Fruit fly (Drosophila melanogaster) whole organism, prepupa: Measurements from ENCODE around the gene CG33995.
A peak's percentile ranks its signal among the peaks of the same experiment; 100 is the strongest.

ENCODE experiments used
- Blimp-1 ChIP-seq: fragments of 200-800 bp; sonication (Bioruptor generic); optimal IDR thresholded peaks from 3 replicates; lab custom pipeline; 2017; ENCODE audit warnings: missing biosample characterization, missing genetic modification characterization, mild to moderate bottlenecking, moderate library complexity, missing genetic modification reagents
- CG10669 ChIP-seq: fragments of 200-800 bp; sonication (Bioruptor generic); optimal IDR thresholded peaks from 3 replicates; lab custom pipeline; 2018; ENCODE audit warnings: missing biosample characterization, mild to moderate bottlenecking, missing genetic modification characterization, moderate library complexity
- CG11294 ChIP-seq: fragments of 200-800 bp; sonication (Bioruptor generic); IDR thresholded peaks from 2 replicates; pipeline ENCODE4 v1.3.6; 2022; ENCODE audit warnings: missing biosample characterization, missing genetic modification characterization
- CG11762 ChIP-seq: fragments of 200-800 bp; sonication (Bioruptor generic); optimal IDR thresholded peaks from 3 replicates; lab custom pipeline; 2016; ENCODE audit warnings: missing biosample characterization, missing genetic modification characterization; ENCODE audit not compliant: insufficient read depth
- CG11902 ChIP-seq: fragments of 200-800 bp; sonication (Bioruptor generic); optimal IDR thresholded peaks from 3 replicates; lab custom pipeline; 2016; ENCODE audit warnings: missing biosample characterization, missing genetic modification characterization
- CG1621 ChIP-seq: fragments of 200-800 bp; sonication (Bioruptor generic); optimal IDR thresholded peaks from 3 replicates; lab custom pipeline; 2018; ENCODE audit warnings: missing biosample characterization, mild to moderate bottlenecking, missing genetic modification characterization
- CG3032 ChIP-seq: fragments of 200-800 bp; optimal IDR thresholded peaks from 2 replicates; lab custom pipeline; 2019; ENCODE audit warnings: missing biosample characterization, mild to moderate bottlenecking, missing genetic modification characterization, moderate library complexity
- CG3919 ChIP-seq: fragments of 200-800 bp; sonication (Bioruptor generic); optimal IDR thresholded peaks from 3 replicates; lab custom pipeline; 2016; ENCODE audit warnings: missing biosample characterization, missing genetic modification characterization
- CG6163 ChIP-seq: fragments of 200-800 bp; sonication (Bioruptor generic); IDR thresholded peaks from 3 replicates; pipeline ENCODE4 v1.3.6; 2022; ENCODE audit warnings: missing biosample characterization, missing genetic modification characterization
- CG6276 ChIP-seq: fragments of 200-800 bp; sonication (Bioruptor generic); optimal IDR thresholded peaks from 2 replicates; lab custom pipeline; 2017; ENCODE audit warnings: missing biosample characterization, mild to moderate bottlenecking, missing genetic modification characterization
- CG6808 ChIP-seq: fragments of 200-800 bp; sonication (Bioruptor generic); optimal IDR thresholded peaks from 3 replicates; lab custom pipeline; 2017; ENCODE audit warnings: missing biosample characterization, missing genetic modification characterization, mild to moderate bottlenecking, moderate library complexity, missing genetic modification reagents
- CG6854 ChIP-seq: fragments of 200-800 bp; sonication (Bioruptor generic); optimal IDR thresholded peaks from 2 replicates; lab custom pipeline; 2017; ENCODE audit warnings: missing biosample characterization, mild to moderate bottlenecking, missing genetic modification characterization
- CG7368 ChIP-seq: fragments of 200-800 bp; sonication (Bioruptor generic); optimal IDR thresholded peaks from 3 replicates; lab custom pipeline; 2016; ENCODE audit warnings: missing biosample characterization, missing genetic modification characterization
- CG8119 ChIP-seq: fragments of 200-800 bp; sonication (Bioruptor generic); IDR thresholded peaks from 3 replicates; pipeline ENCODE4 v1.3.6; 2022; ENCODE audit warnings: missing biosample characterization, missing genetic modification characterization
- CG8319 ChIP-seq: fragments of 200-800 bp; sonication (Bioruptor generic); optimal IDR thresholded peaks from 3 replicates; lab custom pipeline; 2016; ENCODE audit warnings: missing biosample characterization, missing genetic modification characterization
- CG8632 ChIP-seq: fragments of 200-800 bp; sonication (Bioruptor generic); optimal IDR thresholded peaks from 3 replicates; lab custom pipeline; 2016; ENCODE audit warnings: missing biosample characterization, missing genetic modification characterization
- CG9139 ChIP-seq: fragments of 200-800 bp; sonication (Bioruptor generic); optimal IDR thresholded peaks from 3 replicates; lab custom pipeline; 2017; ENCODE audit warnings: missing biosample characterization, mild to moderate bottlenecking, missing genetic modification characterization
- Eip75B ChIP-seq: fragments of 200-800 bp; sonication (Bioruptor generic); optimal IDR thresholded peaks from 3 replicates; lab custom pipeline; 2016; ENCODE audit warnings: missing biosample characterization, missing genetic modification characterization
- Eip78C ChIP-seq: fragments of 200-800 bp; sonication (Bioruptor generic); peaks from one replicate; lab custom pipeline; 2016; ENCODE audit warnings: missing biosample characterization, missing genetic modification characterization
- Eip93F ChIP-seq: fragments of 200-800 bp; sonication (Bioruptor generic); optimal IDR thresholded peaks from 2 replicates; lab custom pipeline; 2016; ENCODE audit warnings: missing biosample characterization, mild to moderate bottlenecking, missing genetic modification characterization
- Gug ChIP-seq: fragments of 200-800 bp; sonication (Bioruptor generic); IDR thresholded peaks from 2 replicates; pipeline ENCODE4 v1.3.6; 2022; ENCODE audit warnings: missing biosample characterization, missing genetic modification characterization
- Hr38 ChIP-seq: sonication (Bioruptor generic); optimal IDR thresholded peaks from 2 replicates; lab custom pipeline; 2016; ENCODE audit warnings: missing biosample characterization, missing genetic modification characterization
- Lpt ChIP-seq: fragments of 200-800 bp; sonication (Bioruptor generic); optimal IDR thresholded peaks from 3 replicates; lab custom pipeline; 2016; ENCODE audit warnings: missing biosample characterization, missing genetic modification characterization
- Sox102F ChIP-seq: fragments of 200-800 bp; sonication (Bioruptor generic); optimal IDR thresholded peaks from 2 replicates; lab custom pipeline; 2016; ENCODE audit warnings: missing biosample characterization, mild to moderate bottlenecking, missing genetic modification characterization
- Sox15 ChIP-seq: fragments of 200-800 bp; sonication (Bioruptor generic); optimal IDR thresholded peaks from 3 replicates; lab custom pipeline; 2016; ENCODE audit warnings: missing biosample characterization, missing genetic modification characterization
- achi ChIP-seq: fragments of 200-800 bp; sonication (Bioruptor generic); optimal IDR thresholded peaks from 3 replicates; lab custom pipeline; 2016; ENCODE audit warnings: missing biosample characterization, missing genetic modification characterization
- acj6 ChIP-seq: fragments of 200-800 bp; sonication (Bioruptor generic); optimal IDR thresholded peaks from 3 replicates; lab custom pipeline; 2016; ENCODE audit warnings: missing biosample characterization, missing genetic modification characterization
- dac ChIP-seq: fragments of 200-800 bp; sonication (Bioruptor generic); optimal IDR thresholded peaks from 2 replicates; lab custom pipeline; 2017; ENCODE audit warnings: missing biosample characterization, mild to moderate bottlenecking, missing genetic modification characterization
- dsx ChIP-seq: fragments of 200-800 bp; optimal IDR thresholded peaks from 3 replicates; lab custom pipeline; 2019; ENCODE audit warnings: missing biosample characterization, mild to moderate bottlenecking, missing genetic modification characterization, moderate library complexity; ENCODE audit not compliant: poor library complexity, severe bottlenecking
- eg ChIP-seq: fragments of 200-800 bp; sonication (Bioruptor generic); IDR thresholded peaks from 3 replicates; pipeline ENCODE4 v1.3.6; 2022; ENCODE audit warnings: missing biosample characterization, missing genetic modification characterization
- esn ChIP-seq: fragments of 200-800 bp; sonication (Bioruptor generic); optimal IDR thresholded peaks from 2 replicates; lab custom pipeline; 2016; ENCODE audit warnings: missing biosample characterization, mild to moderate bottlenecking, missing genetic modification characterization, moderate library complexity
- fd85E ChIP-seq: fragments of 200-800 bp; sonication (Bioruptor generic); optimal IDR thresholded peaks from 3 replicates; lab custom pipeline; 2016; ENCODE audit warnings: missing biosample characterization, missing genetic modification characterization
- fkh ChIP-seq: fragments of 200-800 bp; sonication (Bioruptor generic); optimal IDR thresholded peaks from 3 replicates; lab custom pipeline; 2017; ENCODE audit warnings: missing biosample characterization, mild to moderate bottlenecking, missing genetic modification characterization, moderate library complexity
- lz ChIP-seq: fragments of 200-800 bp; sonication (Bioruptor generic); optimal IDR thresholded peaks from 3 replicates; lab custom pipeline; 2016; ENCODE audit warnings: missing biosample characterization, missing genetic modification characterization
- net ChIP-seq: fragments of 200-800 bp; sonication (Bioruptor generic); optimal IDR thresholded peaks from 3 replicates; lab custom pipeline; 2016; ENCODE audit warnings: missing biosample characterization, missing genetic modification characterization
- pdm3 ChIP-seq: fragments of 200-800 bp; sonication (Bioruptor generic); optimal IDR thresholded peaks from 3 replicates; lab custom pipeline; 2016; ENCODE audit warnings: missing biosample characterization, missing genetic modification characterization
- salr ChIP-seq, 2 experiments: fragments of 200-800 bp; sonication (Bioruptor generic); optimal IDR thresholded peaks; 3 replicates each; lab custom pipeline; 2016 to 2018; ENCODE audit warnings: missing biosample characterization in 2 of 2, missing genetic modification characterization in 2 of 2, mild to moderate bottlenecking in 1 of 2
- ss ChIP-seq, 2 experiments: fragments of 200-800 bp; sonication (Bioruptor generic); optimal IDR thresholded peaks; 2 replicates in 1 of 2; 3 replicates in 1 of 2; lab custom pipeline; 2017 to 2018; ENCODE audit warnings: mild to moderate bottlenecking in 2 of 2, missing biosample characterization in 2 of 2, missing genetic modification characterization in 2 of 2, moderate library complexity in 1 of 2
- svp ChIP-seq: fragments of 200-800 bp; sonication (Bioruptor generic); peaks from one replicate; lab custom pipeline; 2016; ENCODE audit warnings: missing biosample characterization, missing genetic modification characterization
- topi ChIP-seq: fragments of 200-800 bp; sonication (Bioruptor generic); optimal IDR thresholded peaks from 3 replicates; lab custom pipeline; 2016; ENCODE audit warnings: missing biosample characterization, missing genetic modification characterization

CG33995 gene

DNA sequence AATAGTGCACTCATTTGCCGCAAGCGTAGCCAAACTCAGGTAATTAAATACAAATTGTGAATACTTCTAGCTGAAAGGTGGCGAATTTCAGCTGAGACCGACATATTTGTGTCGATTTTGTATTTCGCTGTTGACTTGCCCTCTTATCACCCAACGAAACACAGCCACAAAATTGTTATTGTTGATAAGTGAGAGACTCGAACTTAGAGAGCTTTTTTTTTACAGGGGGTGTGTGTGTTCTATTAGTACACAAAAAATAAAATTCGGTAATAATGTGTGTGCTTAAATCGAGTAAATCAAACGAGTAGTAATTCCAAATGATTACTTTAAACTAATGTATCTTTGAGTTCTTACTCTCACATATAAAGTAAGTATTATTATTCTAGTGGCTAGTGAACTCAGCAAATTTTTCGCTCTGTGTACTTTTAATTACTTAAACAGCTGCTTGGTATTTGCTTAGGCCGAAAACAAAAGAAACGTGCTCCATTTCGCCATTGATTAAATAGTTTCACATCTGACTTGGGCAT, 17.9 kb downstream of the CG33995 start (continued):
- no peak for TF ChIP-seq Lpt (GFP tag; lab: Kevin White, UChicago)
- TF ChIP-seq CG6163: peak; percentile 46; the same call in 1 of the 3 replicates
- no peak for TF ChIP-seq acj6 (GFP tag; lab: Kevin White, UChicago)
- peak; percentile 35 for TF ChIP-seq topi (GFP tag; lab: Kevin White, UChicago)
- TF ChIP-seq CG6276: no peak
- TF ChIP-seq dac: no peak
- TF ChIP-seq CG6808 (GFP tag; lab: Kevin White, UChicago): no peak
- TF ChIP-seq CG3919: no peak
- TF ChIP-seq Eip75B (GFP tag; lab: Kevin White, UChicago): peak; percentile 16
- peak; percentile 87 for TF ChIP-seq fkh
- no peak for TF ChIP-seq CG6854 (GFP tag; lab: Kevin White, UChicago)

DNA sequence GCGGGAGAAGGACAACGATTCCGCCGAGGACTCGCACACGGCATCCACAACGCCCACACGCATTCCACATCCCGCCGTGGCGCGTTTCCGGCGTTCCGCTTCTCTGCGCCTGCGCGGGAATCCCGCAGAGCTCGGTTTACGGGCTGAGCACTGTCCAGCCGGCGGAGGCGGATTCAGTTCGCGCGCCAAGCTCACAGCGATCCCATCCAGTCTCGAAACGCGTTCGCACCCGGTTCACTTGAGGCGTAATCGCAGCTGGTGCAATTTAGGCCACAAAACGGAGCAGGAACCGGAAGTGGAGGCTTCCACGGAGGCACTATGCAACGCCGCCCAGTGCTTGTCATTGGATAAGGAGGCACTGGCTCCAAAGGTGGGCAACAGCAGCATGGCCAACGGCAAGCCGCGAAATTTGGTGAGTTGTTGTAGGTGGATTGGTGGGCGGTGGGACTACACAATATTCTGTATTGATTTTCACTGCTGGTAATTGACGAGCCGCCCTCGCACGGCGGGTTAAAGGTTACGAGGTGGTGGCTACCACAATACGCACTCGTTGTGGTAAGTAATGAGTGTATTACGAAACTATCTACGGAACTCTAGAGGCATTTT, 19.8 kb downstream of the CG33995 start:
- TF ChIP-seq CG8632 (GFP tag; lab: Kevin White, UChicago) (no peak), esn (GFP tag; lab: Kevin White, UChicago) (no peak), CG9139 (GFP tag; lab: Kevin White, UChicago) (no peak), Blimp-1 (GFP tag; lab: Kevin White, UChicago) (no peak), Eip78C (GFP tag; lab: Kevin White, UChicago) (no peak), CG11762 (GFP tag; lab: Kevin White, UChicago) (no peak), CG8119 (GFP tag; lab: Robert Waterston, UW) (no peak), pdm3 (GFP tag; lab: Kevin White, UChicago) (no peak), svp (GFP tag; lab: Kevin White, UChicago) (no peak)
- TF ChIP-seq, all 60 proteins: peak for 0

DNA sequence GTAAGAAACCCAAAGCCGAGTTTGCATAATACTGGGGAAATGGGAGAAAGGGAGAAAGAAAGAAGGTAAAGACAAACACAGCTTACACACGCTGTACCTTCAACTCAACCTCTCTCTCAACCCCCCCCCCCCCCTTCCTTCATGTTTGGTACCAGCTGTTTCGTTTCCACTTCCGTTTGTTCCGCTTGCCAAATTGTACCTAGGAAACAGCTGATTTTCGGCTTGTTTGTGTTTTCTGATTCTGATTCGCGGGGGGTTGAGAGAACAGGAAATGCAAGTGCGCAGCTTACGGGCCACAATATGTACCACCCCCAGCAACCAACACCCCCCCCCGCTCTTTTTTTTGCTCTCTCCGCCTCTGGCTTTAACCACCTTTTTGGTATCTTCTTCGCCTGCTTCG, 20.9 kb downstream of the CG33995 start:
- TF ChIP-seq CG6808 (GFP tag; lab: Kevin White, UChicago): no peak
- no peak for TF ChIP-seq fd85E (GFP tag; lab: Kevin White, UChicago)
- TF ChIP-seq CG8632 (GFP tag; lab: Kevin White, UChicago): no peak
- TF ChIP-seq CG6276: peak; percentile 80
- TF ChIP-seq dsx (GFP tag; lab: Kevin White, UChicago): no peak
- peak; percentile 20 for TF ChIP-seq CG6854 (GFP tag; lab: Kevin White, UChicago)

dm6 chr2L:5070797-5071579, 27.9 kb downstream of the CG33995 start, which contains the start of gene RpL37A:
TSS of gene RpL37A (plus strand) at chr2L:5070957.
- TF ChIP-seq salr (GFP tag; optimal IDR thresholded peaks at IDR 0.05; lab: Kevin White, UChicago) (peak in 1 of 2 experiments; percentile 47), CG11294 (peak; percentile 7; the same call in 1 of the 2 replicates), pdm3 (GFP tag; lab: Kevin White, UChicago) (no peak), CG8319 (peak; percentile 42), CG1621 (no peak), fkh (peak; percentile 71), Sox102F (GFP tag; lab: Kevin White, UChicago) (peak; percentile 75), CG7368 (GFP tag; lab: Kevin White, UChicago) (peak; percentile 46), ss (GFP tag; optimal IDR thresholded peaks at IDR 0.05; lab: Kevin White, UChicago) (peak; percentile 59 to 81), CG11762 (GFP tag; lab: Kevin White, UChicago) (no peak), CG8632 (GFP tag; lab: Kevin White, UChicago) (peak; percentile 27), acj6 (GFP tag; lab: Kevin White, UChicago) (peak; percentile 53), CG8119 (GFP tag; lab: Robert Waterston, UW) (peak; percentile 16; the same call in 1 of the 3 replicates), eg (no peak; the same call in 2 of the 3 replicates), Sox15 (GFP tag; lab: Kevin White, UChicago) (no peak), topi (GFP tag; lab: Kevin White, UChicago) (peak; percentile 82), Blimp-1 (GFP tag; lab: Kevin White, UChicago) (peak; percentile 54), Gug (no peak), achi (GFP tag; lab: Kevin White, UChicago) (peak; percentile 53), CG3032 (tag; lab: Kevin White, UChicago) (peak; percentile 62), net (GFP tag; lab: Kevin White, UChicago) (peak; percentile 79), lz (GFP tag; lab: Kevin White, UChicago) (peak; percentile 52), CG10669 (GFP tag; lab: Kevin White, UChicago) (peak; percentile 99), Lpt (GFP tag; lab: Kevin White, UChicago) (no peak), svp (GFP tag; lab: Kevin White, UChicago) (no peak), Hr38 (GFP tag; lab: Kevin White, UChicago) (no peak), esn (GFP tag; lab: Kevin White, UChicago) (peak; percentile 73), Eip93F (GFP tag; lab: Kevin White, UChicago) (no peak), CG11902 (GFP tag; lab: Kevin White, UChicago) (no peak), CG6163 (peak; percentile 85), CG6808 (GFP tag; lab: Kevin White, UChicago) (peak; percentile 56)
